Fruit fly (Drosophila melanogaster): Measurements from ENCODE around the gene CG9525.

DNA sequence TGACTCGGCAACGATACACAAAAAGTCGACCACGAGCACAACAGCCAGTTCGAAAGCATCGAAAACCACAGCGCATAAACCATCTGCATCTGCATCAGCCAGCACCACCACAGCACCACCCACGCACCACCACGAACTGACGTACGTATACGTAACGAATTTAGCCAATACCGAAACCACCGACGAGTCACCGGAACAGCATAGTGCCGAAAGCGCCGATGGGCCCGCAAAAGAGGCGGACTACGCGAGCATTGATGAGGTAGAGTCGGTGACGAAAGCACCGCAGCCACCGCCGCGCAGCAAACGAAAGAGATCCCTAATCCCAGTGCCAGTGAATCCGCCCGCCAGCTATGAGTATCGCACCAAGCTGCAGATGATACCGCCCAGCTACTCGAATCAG is 31.0 kb downstream of the CG9525 start:
- no peak for TF ChIP-seq CG12236 (GFP tag; optimal IDR thresholded peaks at IDR 0.05)
- TF ChIP-seq chif (GFP tag; optimal IDR thresholded peaks at IDR 0.05), result no peak
- TF ChIP-seq CG13287 (GFP tag; IDR thresholded peaks at IDR 0.05; ENCODE audit: partially characterized antibody), result no peak
- no peak for TF ChIP-seq CTCF (GFP tag; optimal IDR thresholded peaks at IDR 0.05)
- no peak for TF ChIP-seq nom (GFP tag; optimal IDR thresholded peaks at IDR 0.05)
- TF ChIP-seq CG13123 (GFP tag; optimal IDR thresholded peaks at IDR 0.05), result no peak
- TF ChIP-seq Dfd (GFP tag; optimal IDR thresholded peaks at IDR 0.05), result no peak
- no peak for TF ChIP-seq run (tag; optimal IDR thresholded peaks at IDR 0.05)
- TF ChIP-seq psq (GFP tag; optimal IDR thresholded peaks at IDR 0.05), result no peak
- TF ChIP-seq HLH4C (GFP tag; IDR thresholded peaks at IDR 0.05; ENCODE audit: partially characterized antibody), result no peak

Measured in whole organism, embryonic.